Worm (Caenorhabditis elegans) whole organism, L1 larva: ENCODE measurements around the gene F56D5.3.

Experiments
- alr-1 ChIP-seq: fragments of 200-800 bp; sonication (Bioruptor generic); optimal IDR thresholded peaks from 2 replicates; lab custom pipeline; 2018; ENCODE audit warnings: borderline replicate concordance, mild to moderate bottlenecking, missing genetic modification characterization, missing compliant biosample characterization
- ama-1 ChIP-seq: fragments of 150-350 bp; optimal IDR thresholded peaks from 2 replicates; lab custom pipeline; 2014
- egl-27 ChIP-seq, 2 experiments: fragments of 150-350 bp in 1 of 2; sonication (generic microtip); optimal IDR thresholded peaks; 3 replicates each; lab custom pipeline; 2017 to 2018; ENCODE audit warnings: missing biosample characterization in 2 of 2, missing genetic modification characterization in 2 of 2, missing genetic modification reagents in 2 of 2
- lin-15B ChIP-seq: fragments of 150-350 bp; sonication (generic microtip); optimal IDR thresholded peaks from 3 replicates; lab custom pipeline; 2014; ENCODE audit warnings: missing biosample characterization, missing genetic modification characterization
- nhr-11 ChIP-seq: fragments of 150-350 bp; optimal IDR thresholded peaks from 2 replicates; lab custom pipeline; 2014; ENCODE audit warnings: missing biosample characterization, missing genetic modification characterization
- nhr-12 ChIP-seq: sonication (generic microtip); optimal IDR thresholded peaks from 2 replicates; lab custom pipeline; 2017; ENCODE audit warnings: missing biosample characterization, missing genetic modification characterization
- pag-3 ChIP-seq: sonication (generic microtip); optimal IDR thresholded peaks from 2 replicates; lab custom pipeline; 2017; ENCODE audit warnings: missing genetic modification characterization, mild to moderate bottlenecking, missing compliant biosample characterization, antibody characterized with exemption, borderline replicate concordance; ENCODE audit not compliant: insufficient read depth
- sptf-1 ChIP-seq: fragments of 150-350 bp; optimal IDR thresholded peaks from 2 replicates; lab custom pipeline; 2014; ENCODE audit warnings: missing biosample characterization, missing genetic modification characterization
- ztf-11 ChIP-seq, 2 experiments: sonication (generic microtip); optimal IDR thresholded peaks; 2 replicates each; lab custom pipeline; 2016 to 2017; ENCODE audit warnings: missing genetic modification characterization in 2 of 2, missing biosample characterization in 1 of 2, missing compliant biosample characterization in 1 of 2

DNA sequence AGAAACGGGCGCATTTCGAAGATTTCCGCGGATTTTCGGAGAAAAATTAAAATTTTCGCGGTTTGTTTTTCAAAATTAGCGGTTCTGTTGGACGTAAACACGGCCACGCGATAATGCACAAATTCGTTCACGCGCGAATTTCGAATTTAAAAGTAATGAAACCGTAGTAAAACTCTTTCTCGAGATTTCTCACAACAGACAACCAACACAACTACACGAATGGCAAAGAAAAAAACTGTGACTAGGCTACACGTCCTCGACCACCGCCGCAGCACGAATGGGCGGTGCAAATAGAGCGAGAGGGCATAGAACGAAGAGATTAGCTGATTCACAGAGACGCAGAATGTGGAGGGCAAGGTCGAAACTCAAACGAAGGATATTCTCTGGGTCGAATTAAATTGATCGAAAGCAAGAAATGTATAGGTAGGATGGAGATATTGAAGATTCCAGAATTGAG lies 43.5 kb downstream of the F56D5.3 start, which contains the start of gene idh-1:
- no peak for TF ChIP-seq nhr-12 (tag; lab: Kevin White, UChicago)
- TF ChIP-seq lin-15B (tag; lab: Kevin White, UChicago), result no peak
- TF ChIP-seq ztf-11 (tag; optimal IDR thresholded peaks at IDR 0.05; lab: Kevin White, UChicago), result no peak
- TF ChIP-seq alr-1, result no peak
- no peak for TF ChIP-seq nhr-11
- no peak for TF ChIP-seq sptf-1 (tag; lab: Kevin White, UChicago)
- TF ChIP-seq pag-3 (tag; lab: Kevin White, UChicago), result no peak
- peak; percentile 85 for TF ChIP-seq ama-1
- no peak for TF ChIP-seq egl-27 (tag; optimal IDR thresholded peaks at IDR 0.05; lab: Kevin White, UChicago)
